Fruit fly (Drosophila melanogaster) whole organism, embryonic: ENCODE data around the gene CG44385.
A peak's percentile ranks its signal among the peaks of the same experiment; 100 is the strongest.

ENCODE experiments used
- Abd-B ChIP-seq: fragments of 200-800 bp; sonication (Bioruptor generic); optimal IDR thresholded peaks from 2 replicates; lab custom pipeline; 2018; ENCODE audit warnings: missing biosample characterization, mild to moderate bottlenecking, missing genetic modification characterization, moderate library complexity
- Adf1 ChIP-seq: fragments of 200-800 bp; sonication (Bioruptor generic); IDR thresholded peaks from 2 replicates; pipeline ENCODE4 v1.3.6; 2022; ENCODE audit warnings: missing biosample characterization, missing genetic modification characterization
- Aef1 ChIP-seq: fragments of 200-800 bp; sonication (Bioruptor generic); IDR thresholded peaks from 3 replicates; pipeline ENCODE4 v1.3.6; 2022; ENCODE audit warnings: missing biosample characterization, missing genetic modification characterization
- Atf3 ChIP-seq: fragments of 200-800 bp; sonication (Bioruptor generic); optimal IDR thresholded peaks from 3 replicates; lab custom pipeline; 2016; ENCODE audit warnings: missing biosample characterization, missing genetic modification characterization
- Bgb ChIP-seq: fragments of 200-800 bp; sonication (Bioruptor generic); IDR thresholded peaks from 2 replicates; pipeline ENCODE4 v1.3.6; 2022; ENCODE audit warnings: missing biosample characterization, missing genetic modification characterization; ENCODE audit not compliant: partially characterized antibody
- CG1024 ChIP-seq: fragments of 200-800 bp; sonication (Bioruptor generic); IDR thresholded peaks from 2 replicates; pipeline ENCODE4 v1.3.6; 2022; ENCODE audit warnings: missing biosample characterization, missing genetic modification characterization
- CG10321 ChIP-seq: fragments of 200-800 bp; sonication (Bioruptor generic); IDR thresholded peaks from 2 replicates; pipeline ENCODE4 v1.3.6; 2022; ENCODE audit warnings: missing biosample characterization, missing genetic modification characterization
- CG12391 ChIP-seq: fragments of 200-800 bp; sonication (Bioruptor generic); optimal IDR thresholded peaks from 3 replicates; lab custom pipeline; 2018; ENCODE audit warnings: missing biosample characterization, mild to moderate bottlenecking, missing genetic modification characterization, moderate library complexity
- CG12659 ChIP-seq: fragments of 200-800 bp; sonication (Bioruptor generic); optimal IDR thresholded peaks from 3 replicates; lab custom pipeline; 2017; ENCODE audit warnings: mild to moderate bottlenecking, missing biosample characterization, missing genetic modification reagents, missing genetic modification characterization
- CG14667 ChIP-seq: fragments of 200-800 bp; sonication (Bioruptor generic); IDR thresholded peaks from 2 replicates; pipeline ENCODE4 v1.3.6; 2022; ENCODE audit warnings: missing biosample characterization, missing genetic modification characterization
- CG1602 ChIP-seq: fragments of 200-800 bp; sonication (Bioruptor generic); optimal IDR thresholded peaks from 3 replicates; lab custom pipeline; 2016; ENCODE audit warnings: missing biosample characterization, missing genetic modification characterization
- CG16863 ChIP-seq: fragments of 200-800 bp; sonication (Bioruptor generic); optimal IDR thresholded peaks from 3 replicates; lab custom pipeline; 2016; ENCODE audit warnings: missing biosample characterization, missing genetic modification characterization
- CG17361 ChIP-seq: fragments of 200-800 bp; sonication (Bioruptor generic); IDR thresholded peaks from 3 replicates; pipeline ENCODE4 v1.3.6; 2022; ENCODE audit warnings: missing biosample characterization, missing genetic modification characterization
- CG18599 ChIP-seq: fragments of 200-800 bp; sonication (Bioruptor generic); optimal IDR thresholded peaks from 3 replicates; lab custom pipeline; 2017; ENCODE audit warnings: missing biosample characterization, missing genetic modification characterization, mild to moderate bottlenecking, moderate library complexity, missing genetic modification reagents
- CG18619 ChIP-seq: fragments of 200-800 bp; sonication (Bioruptor generic); optimal IDR thresholded peaks from 3 replicates; lab custom pipeline; 2017; ENCODE audit warnings: missing biosample characterization, mild to moderate bottlenecking, missing genetic modification characterization
- CG2120 ChIP-seq: fragments of 200-800 bp; sonication (Bioruptor generic); optimal IDR thresholded peaks from 3 replicates; lab custom pipeline; 2016; ENCODE audit warnings: missing biosample characterization, missing genetic modification characterization
- CG2129 ChIP-seq: fragments of 200-800 bp; sonication (Bioruptor generic); IDR thresholded peaks from 2 replicates; pipeline ENCODE4 v1.3.6; 2022; ENCODE audit warnings: missing biosample characterization, missing genetic modification characterization; ENCODE audit not compliant: partially characterized antibody
- CG4617 ChIP-seq: fragments of 200-800 bp; sonication (Bioruptor generic); optimal IDR thresholded peaks from 3 replicates; lab custom pipeline; 2016; ENCODE audit warnings: missing biosample characterization, missing genetic modification characterization, borderline replicate concordance
- CG7963 ChIP-seq: fragments of 200-800 bp; sonication (Bioruptor generic); IDR thresholded peaks from 3 replicates; pipeline ENCODE4 v1.3.6; 2022; ENCODE audit warnings: missing biosample characterization, missing genetic modification characterization; ENCODE audit not compliant: partially characterized antibody
- CG8089 ChIP-seq: fragments of 200-800 bp; sonication (Bioruptor generic); optimal IDR thresholded peaks from 3 replicates; lab custom pipeline; 2016; ENCODE audit warnings: missing biosample characterization, missing genetic modification characterization
- CG9797 ChIP-seq: fragments of 200-800 bp; sonication (Bioruptor generic); optimal IDR thresholded peaks from 3 replicates; lab custom pipeline; 2018; ENCODE audit warnings: missing biosample characterization, mild to moderate bottlenecking, missing genetic modification characterization
- CrebB ChIP-seq: fragments of 200-800 bp; sonication (Bioruptor generic); optimal IDR thresholded peaks from 3 replicates; lab custom pipeline; 2018; ENCODE audit warnings: missing biosample characterization, mild to moderate bottlenecking, missing genetic modification characterization
- Dref ChIP-seq: fragments of 200-800 bp; sonication (Bioruptor generic); IDR thresholded peaks from 2 replicates; pipeline ENCODE4 v1.3.6; 2022; ENCODE audit warnings: missing biosample characterization, missing genetic modification characterization
- Elba2 ChIP-seq: fragments of 200-800 bp; sonication (Bioruptor generic); optimal IDR thresholded peaks from 3 replicates; lab custom pipeline; 2016; ENCODE audit warnings: missing biosample characterization, missing genetic modification characterization
- Ets65A ChIP-seq: fragments of 200-800 bp; sonication (Bioruptor generic); peaks from one replicate; lab custom pipeline; 2016; ENCODE audit warnings: missing biosample characterization, missing genetic modification characterization
- Ets97D ChIP-seq: fragments of 200-800 bp; sonication (Bioruptor generic); optimal IDR thresholded peaks from 3 replicates; lab custom pipeline; 2016; ENCODE audit warnings: missing biosample characterization, missing genetic modification characterization
- Hsf ChIP-seq: fragments of 200-800 bp; sonication (Bioruptor generic); optimal IDR thresholded peaks from 3 replicates; lab custom pipeline; 2016; ENCODE audit warnings: missing biosample characterization, missing genetic modification characterization
- Jarid2 ChIP-seq: fragments of 200-800 bp; sonication (Bioruptor generic); optimal IDR thresholded peaks from 3 replicates; lab custom pipeline; 2017; ENCODE audit warnings: mild to moderate bottlenecking, missing biosample characterization, missing genetic modification reagents, missing genetic modification characterization
- MBD-R2 ChIP-seq: fragments of 200-800 bp; sonication (Bioruptor generic); IDR thresholded peaks from 2 replicates; pipeline ENCODE4 v1.3.6; 2022; ENCODE audit warnings: missing biosample characterization, missing genetic modification characterization
- Optix ChIP-seq: fragments of 200-800 bp; sonication (Bioruptor generic); IDR thresholded peaks from 3 replicates; pipeline ENCODE4 v1.3.6; 2022; ENCODE audit warnings: missing biosample characterization, missing genetic modification characterization
- Ptx1 ChIP-seq: fragments of 200-800 bp; sonication (Bioruptor generic); IDR thresholded peaks from 2 replicates; pipeline ENCODE4 v1.3.6; 2022; ENCODE audit warnings: missing biosample characterization, missing genetic modification characterization
- Scr ChIP-seq: fragments of 200-800 bp; sonication (Bioruptor generic); IDR thresholded peaks from 2 replicates; pipeline ENCODE4 v1.3.6; 2022; ENCODE audit warnings: missing biosample characterization, missing genetic modification characterization; ENCODE audit not compliant: partially characterized antibody
- ap ChIP-seq: fragments of 200-800 bp; sonication (Bioruptor generic); IDR thresholded peaks from 2 replicates; pipeline ENCODE4 v1.3.6; 2022; ENCODE audit warnings: missing biosample characterization, missing genetic modification characterization
- bbx ChIP-seq: fragments of 200-800 bp; sonication (Bioruptor generic); IDR thresholded peaks from 2 replicates; pipeline ENCODE4 v1.3.6; 2022; ENCODE audit warnings: missing biosample characterization, missing genetic modification characterization; ENCODE audit not compliant: partially characterized antibody
- cg ChIP-seq: fragments of 200-800 bp; sonication (Bioruptor generic); optimal IDR thresholded peaks from 3 replicates; lab custom pipeline; 2019; ENCODE audit warnings: missing biosample characterization, mild to moderate bottlenecking, missing genetic modification characterization, moderate library complexity
- insv ChIP-seq, 2 experiments: fragments of 200-800 bp; sonication (Bioruptor generic); optimal IDR thresholded peaks; 3 replicates each; lab custom pipeline; 2016 to 2018; ENCODE audit warnings: missing biosample characterization in 2 of 2, missing genetic modification characterization in 2 of 2
- knrl ChIP-seq: fragments of 200-800 bp; sonication (Bioruptor generic); IDR thresholded peaks from 3 replicates; pipeline ENCODE4 v1.3.6; 2022; ENCODE audit warnings: missing biosample characterization, missing genetic modification characterization; ENCODE audit not compliant: partially characterized antibody
- mam ChIP-seq: fragments of 200-800 bp; sonication (Bioruptor generic); optimal IDR thresholded peaks from 3 replicates; lab custom pipeline; 2016; ENCODE audit warnings: missing biosample characterization, missing genetic modification characterization
- nerfin-2 ChIP-seq: fragments of 200-800 bp; sonication (Bioruptor generic); IDR thresholded peaks from 2 replicates; pipeline ENCODE4 v1.3.6; 2022; ENCODE audit warnings: missing biosample characterization, missing genetic modification characterization; ENCODE audit not compliant: partially characterized antibody
- nom ChIP-seq: fragments of 200-800 bp; sonication (Bioruptor generic); optimal IDR thresholded peaks from 2 replicates; lab custom pipeline; 2017; ENCODE audit warnings: missing biosample characterization, missing genetic modification characterization, mild to moderate bottlenecking, moderate library complexity, missing genetic modification reagents
- onecut ChIP-seq: fragments of 200-800 bp; sonication (Bioruptor generic); IDR thresholded peaks from 2 replicates; pipeline ENCODE4 v1.3.6; 2022; ENCODE audit warnings: missing biosample characterization, missing genetic modification characterization
- phol ChIP-seq: fragments of 200-800 bp; sonication (Bioruptor generic); optimal IDR thresholded peaks from 3 replicates; lab custom pipeline; 2018; ENCODE audit warnings: missing biosample characterization, mild to moderate bottlenecking, missing genetic modification characterization, moderate library complexity
- row ChIP-seq: fragments of 200-800 bp; sonication (Bioruptor generic); IDR thresholded peaks from 3 replicates; pipeline ENCODE4 v1.3.6; 2022; ENCODE audit warnings: missing biosample characterization, missing genetic modification characterization
- tio ChIP-seq: fragments of 200-800 bp; sonication (Bioruptor generic); optimal IDR thresholded peaks from 2 replicates; lab custom pipeline; 2017; ENCODE audit warnings: missing biosample characterization, missing genetic modification characterization, inconsistent platforms
- tll ChIP-seq, 2 experiments: fragments of 200-800 bp in 1 of 2; fragments of >200 bp in 1 of 2; sonication (Bioruptor generic) in 1 of 2; optimal IDR thresholded peaks; 2 replicates each; lab custom pipeline; 2017 to 2019; ENCODE audit warnings: missing biosample characterization in 2 of 2, missing genetic modification characterization in 2 of 2, mild to moderate bottlenecking in 1 of 2, moderate library complexity in 1 of 2
- toy ChIP-seq: fragments of 200-800 bp; sonication (Bioruptor generic); IDR thresholded peaks from 2 replicates; pipeline ENCODE4 v1.3.6; 2022; ENCODE audit warnings: missing biosample characterization, missing genetic modification characterization
- unc-4 ChIP-seq: fragments of 200-800 bp; sonication (Bioruptor generic); IDR thresholded peaks from 2 replicates; pipeline ENCODE4 v1.3.6; 2022; ENCODE audit warnings: missing biosample characterization, missing genetic modification characterization; ENCODE audit not compliant: partially characterized antibody
- zen2 ChIP-seq: fragments of 200-800 bp; sonication (Bioruptor generic); IDR thresholded peaks from 3 replicates; pipeline ENCODE4 v1.3.6; 2022; ENCODE audit warnings: missing biosample characterization, missing genetic modification characterization; ENCODE audit not compliant: partially characterized antibody

Gene CG44385

dm6 chrX:11124749-11125508 lies 7.3 kb downstream of the CG44385 start, which contains the start of gene Rpt3 (continued):
- TF ChIP-seq CG1024 (GFP tag; lab: Robert Waterston, UW), result no peak
- TF ChIP-seq CG2129 (GFP tag; lab: Robert Waterston, UW), result 0 out of 2 replicates have a peak, but pooled peaks have one; percentile 53
- peak; percentile 0 for TF ChIP-seq mam
- TF ChIP-seq CrebB (tag; lab: Kevin White, UChicago), result no peak
- TF ChIP-seq Elba2 (GFP tag; lab: Kevin White, UChicago), result peak; percentile 28
- peak; percentile 43 for TF ChIP-seq CG4617 (GFP tag; lab: Kevin White, UChicago)
- TF ChIP-seq CG8089, result no peak
- TF ChIP-seq Aef1, result 0 out of 3 replicates have a peak, but pooled peaks have one; percentile 12
- no peak for TF ChIP-seq tio (GFP tag; lab: Kevin White, UChicago)
- TF ChIP-seq toy (GFP tag; lab: Robert Waterston, UW), result no peak
- no peak for TF ChIP-seq Jarid2 (GFP tag; lab: Kevin White, UChicago)
- TF ChIP-seq zen2, result peak; percentile 68; the same call in 1 of the 3 replicates
- TF ChIP-seq CG12391, result peak; percentile 16
- TF ChIP-seq Ptx1 (GFP tag; lab: Robert Waterston, UW), result no peak
- no peak for TF ChIP-seq tll (GFP tag; optimal IDR thresholded peaks at IDR 0.05; lab: Kevin White, UChicago)
- TF ChIP-seq CG14667, result no peak
- TF ChIP-seq Ets65A (GFP tag; lab: Kevin White, UChicago), result peak; percentile 40
- TF ChIP-seq CG16863 (GFP tag; lab: Kevin White, UChicago), result peak; percentile 59
- TF ChIP-seq unc-4 (GFP tag; lab: Robert Waterston, UW), result peak; percentile 76
- peak; percentile 27 for TF ChIP-seq CG2120 (GFP tag; lab: Kevin White, UChicago)
- TF ChIP-seq knrl (GFP tag; lab: Robert Waterston, UW), result peak; percentile 83
- TF ChIP-seq Scr (GFP tag; lab: Robert Waterston, UW), result peak; percentile 88
- TF ChIP-seq Hsf, result peak; percentile 6
- peak; percentile 66 to 96 for TF ChIP-seq insv (GFP tag; optimal IDR thresholded peaks at IDR 0.05; lab: Kevin White, UChicago)
- TF ChIP-seq Bgb, result peak; percentile 47
- peak; percentile 14 for TF ChIP-seq CG9797 (GFP tag; lab: Kevin White, UChicago)
- peak; percentile 15 for TF ChIP-seq Abd-B (GFP tag; lab: Kevin White, UChicago)
- TF ChIP-seq CG12659, result peak; percentile 44
- no peak; the same call in 2 of the 3 replicates for TF ChIP-seq CG17361 (GFP tag; lab: Robert Waterston, UW)
- peak; percentile 55; the same call in 2 of the 3 replicates for TF ChIP-seq row (GFP tag; lab: Robert Waterston, UW)
- no peak for TF ChIP-seq ap (GFP tag; lab: Robert Waterston, UW)
- peak; percentile 47; the same call in 1 of the 2 replicates for TF ChIP-seq nerfin-2
- TF ChIP-seq CG7963 (GFP tag; lab: Robert Waterston, UW), result peak; percentile 56

dm6 chrX:11124126-11124748 lies 8.0 kb downstream of the CG44385 start, which contains the start of gene CG11122:
TSS of gene CG11122 (minus strand) at chrX:11124726.
- TF ChIP-seq CG18619, result no peak
- no peak for TF ChIP-seq Atf3
- TF ChIP-seq onecut, result peak; percentile 87
- TF ChIP-seq phol (tag; lab: Kevin White, UChicago), result peak; percentile 58
- TF ChIP-seq CG18599 (GFP tag; lab: Kevin White, UChicago), result no peak
- no peak for TF ChIP-seq Ets97D (GFP tag; lab: Kevin White, UChicago)
- TF ChIP-seq nom (GFP tag; lab: Kevin White, UChicago), result peak; percentile 50
- TF ChIP-seq CG10321, result peak; percentile 39; the same call in 1 of the 2 replicates
- no peak for TF ChIP-seq ap (GFP tag; lab: Robert Waterston, UW)
- TF ChIP-seq CG1602 (GFP tag; lab: Kevin White, UChicago), result no peak
- peak; percentile 25 for TF ChIP-seq bbx
- TF ChIP-seq MBD-R2 (GFP tag; lab: Robert Waterston, UW), result 0 out of 2 replicates have a peak, but pooled peaks have one; percentile 26
- peak; percentile 69 for TF ChIP-seq Dref (GFP tag; lab: Robert Waterston, UW)
- peak; percentile 10; the same call in 1 of the 2 replicates for TF ChIP-seq Adf1 (GFP tag; lab: Robert Waterston, UW)
- no peak for TF ChIP-seq Optix (GFP tag; lab: Robert Waterston, UW)
- TF ChIP-seq cg (GFP tag; lab: Kevin White, UChicago), result peak; percentile 66
- peak; percentile 74 for TF ChIP-seq Bgb
